Fruit fly (Drosophila melanogaster): Measurements from ENCODE around the gene CG14414.

CG14414 gene

DNA sequence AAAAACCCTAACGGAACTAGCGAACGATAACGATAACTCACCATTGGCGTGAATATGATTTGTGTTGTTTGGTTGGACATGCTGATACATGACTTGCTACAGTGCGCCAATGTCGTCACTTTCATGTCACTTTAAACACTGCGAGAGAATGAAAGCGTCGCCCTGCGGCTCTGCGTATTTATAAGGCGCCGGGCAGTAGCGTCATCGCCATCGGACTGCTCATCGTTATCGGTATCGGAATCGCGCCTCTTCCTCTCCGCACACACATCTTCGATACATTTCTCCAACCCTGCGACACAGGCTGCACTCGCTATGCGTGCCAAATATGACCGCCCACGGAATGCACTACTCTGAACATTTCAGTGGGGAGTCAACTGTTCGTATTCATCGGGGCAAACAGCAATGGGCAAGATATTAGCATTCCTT lies 22.0 kb downstream of the CG14414 start, which contains the start of gene sbm (continued):
- no peak for TF ChIP-seq CG31388 (GFP tag; optimal IDR thresholded peaks at IDR 0.05)
- peak; percentile 60 for TF ChIP-seq CG14441 (GFP tag; IDR thresholded peaks at IDR 0.05)
- TF ChIP-seq btn (GFP tag; optimal IDR thresholded peaks at IDR 0.05), result no peak
- TF ChIP-seq ttk (GFP tag; IDR thresholded peaks at IDR 0.05), result peak; percentile 29; the same call in 1 of the 2 replicates
- no peak; the same call in 1 of the 2 replicates for TF ChIP-seq peb (GFP tag; IDR thresholded peaks at IDR 0.05)
- no peak for TF ChIP-seq CG18764 (GFP tag; optimal IDR thresholded peaks at IDR 0.05)
- peak; percentile 26 for TF ChIP-seq Fer1 (GFP tag; optimal IDR thresholded peaks at IDR 0.05)
- no peak for TF ChIP-seq Poxn (GFP tag; IDR thresholded peaks at IDR 0.05)
- no peak for TF ChIP-seq Ada2b (GFP tag; IDR thresholded peaks at IDR 0.05)
- peak; percentile 34 for TF ChIP-seq Side (GFP tag; optimal IDR thresholded peaks at IDR 0.05)
- no peak for TF ChIP-seq CG8290 (GFP tag; optimal IDR thresholded peaks at IDR 0.05)
- peak in 1 of 2 experiments; percentile 89 for TF ChIP-seq CG8290 (tag; optimal IDR thresholded peaks at IDR 0.05)
- TF ChIP-seq CG3726 (GFP tag; IDR thresholded peaks at IDR 0.05), result 0 out of 3 replicates have a peak, but pooled peaks have one; percentile 56
- TF ChIP-seq CG11093 (GFP tag; IDR thresholded peaks at IDR 0.05), result peak; percentile 56; the same call in 1 of the 3 replicates
- no peak for TF ChIP-seq fd3F (GFP tag; optimal IDR thresholded peaks at IDR 0.05)
- TF ChIP-seq CG16779 (GFP tag; IDR thresholded peaks at IDR 0.05), result peak; percentile 63; the same call in 1 of the 2 replicates
- no peak for TF ChIP-seq caup (GFP tag; optimal IDR thresholded peaks at IDR 0.05; ENCODE audit: severe bottlenecking)
- peak; percentile 59; the same call in 1 of the 3 replicates for TF ChIP-seq ken (GFP tag; IDR thresholded peaks at IDR 0.05)
- TF ChIP-seq CG4424 (GFP tag; optimal IDR thresholded peaks at IDR 0.05), result peak; percentile 35
- TF ChIP-seq Meics (GFP tag; optimal IDR thresholded peaks at IDR 0.05), result no peak
- TF ChIP-seq sim (GFP tag; IDR thresholded peaks at IDR 0.05), result no peak
- TF ChIP-seq CG32767 (GFP tag; IDR thresholded peaks at IDR 0.05), result 0 out of 2 replicates have a peak, but pooled peaks have one; percentile 10
- peak; percentile 5 for TF ChIP-seq Ssrp (tag; optimal IDR thresholded peaks at IDR 0.05)
- TF ChIP-seq CG34224 (GFP tag; IDR thresholded peaks at IDR 0.05; ENCODE audit: partially characterized antibody), result peak; percentile 57; the same call in 2 of the 3 replicates
- peak; percentile 75 for TF ChIP-seq Mrtf (GFP tag; IDR thresholded peaks at IDR 0.05)
- TF ChIP-seq Vsx1 (GFP tag; optimal IDR thresholded peaks at IDR 0.05), result no peak
- TF ChIP-seq Spps (tag; optimal IDR thresholded peaks at IDR 0.05), result no peak
- no peak for TF ChIP-seq slou (GFP tag; optimal IDR thresholded peaks at IDR 0.05)
- TF ChIP-seq CG8924 (tag; optimal IDR thresholded peaks at IDR 0.05), result no peak
- no peak for TF ChIP-seq Nf-YC (tag; optimal IDR thresholded peaks at IDR 0.05)
- peak; percentile 63 for TF ChIP-seq Hsf (GFP tag; optimal IDR thresholded peaks at IDR 0.05)
- 0 out of 3 replicates have a peak, but pooled peaks have one; percentile 18 for TF ChIP-seq C15 (GFP tag; IDR thresholded peaks at IDR 0.05)
- no peak for TF ChIP-seq luna (GFP tag; optimal IDR thresholded peaks at IDR 0.05)
- no peak for TF ChIP-seq h (optimal IDR thresholded peaks at IDR 0.05)
- peak; percentile 7 for TF ChIP-seq cwo (GFP tag; optimal IDR thresholded peaks at IDR 0.05)
- TF ChIP-seq CG2889 (GFP tag; IDR thresholded peaks at IDR 0.05), result no peak
- peak; percentile 36 for TF ChIP-seq lilli (GFP tag; optimal IDR thresholded peaks at IDR 0.05)
- peak; percentile 3 for TF ChIP-seq scrt (GFP tag; optimal IDR thresholded peaks at IDR 0.05)
- TF ChIP-seq HLH54F (GFP tag; optimal IDR thresholded peaks at IDR 0.05), result peak; percentile 40
- TF ChIP-seq seq (GFP tag; IDR thresholded peaks at IDR 0.05), result no peak
- TF ChIP-seq zen (tag; optimal IDR thresholded peaks at IDR 0.05), result no peak
- no peak for TF ChIP-seq ap (GFP tag; IDR thresholded peaks at IDR 0.05)
- no peak for TF ChIP-seq CG12744 (GFP tag; optimal IDR thresholded peaks at IDR 0.05)
- peak; percentile 16; the same call in 1 of the 2 replicates for TF ChIP-seq CG1024 (GFP tag; IDR thresholded peaks at IDR 0.05)
- TF ChIP-seq fd102C (GFP tag; optimal IDR thresholded peaks at IDR 0.05), result no peak
- TF ChIP-seq CG10274 (GFP tag; optimal IDR thresholded peaks at IDR 0.05), result no peak
- TF ChIP-seq CG15011 (GFP tag; optimal IDR thresholded peaks at IDR 0.05), result no peak
- TF ChIP-seq sens (GFP tag), result no peak
- TF ChIP-seq Nf-YB (GFP tag; optimal IDR thresholded peaks at IDR 0.05), result no peak
- peak; percentile 77 for TF ChIP-seq Antp (GFP tag; optimal IDR thresholded peaks at IDR 0.05)
- TF ChIP-seq HHEX (GFP tag; optimal IDR thresholded peaks at IDR 0.05), result peak; percentile 27
- no peak for TF ChIP-seq psq (GFP tag; optimal IDR thresholded peaks at IDR 0.05)

Data from whole organism, embryonic.